Worm (Caenorhabditis elegans): ENCODE results near the gene Y75B8A.13.
A peak's percentile ranks its signal among the peaks of the same experiment; 100 is the strongest.
"Not testable (repeated sequence)": the region's sequence is repeated elsewhere in the genome, so short reads cannot be mapped to it uniquely, and the experiment has no call there.

The Y75B8A.13 gene

ce11 chrIII:12186111-12186510 lies 29.4 kb downstream of the Y75B8A.13 start, which contains the start of gene lury-1:
lury-1 (plus strand) TSS chrIII:12186411.
- TF ChIP-seq lsy-2 (tag; optimal IDR thresholded peaks at IDR 0.05): no peak
- no peak for TF ChIP-seq zip-8 (tag; optimal IDR thresholded peaks at IDR 0.05)
- TF ChIP-seq mls-2 (tag; optimal IDR thresholded peaks at IDR 0.05): no peak
- no peak for TF ChIP-seq ceh-43 (GFP tag; optimal IDR thresholded peaks at IDR 0.05)
- TF ChIP-seq unc-62 (GFP tag; optimal IDR thresholded peaks at IDR 0.05): no peak
- no peak for TF ChIP-seq snpc-4 (tag; optimal IDR thresholded peaks at IDR 0.05)
- TF ChIP-seq mep-1 (tag; optimal IDR thresholded peaks at IDR 0.05): no peak
- TF ChIP-seq lin-32 (GFP tag; optimal IDR thresholded peaks at IDR 0.05): no peak
- TF ChIP-seq nhr-237 (tag; optimal IDR thresholded peaks at IDR 0.05): no peak
- TF ChIP-seq ceh-39 (tag; optimal IDR thresholded peaks at IDR 0.05): no peak

ce11 chrIII:12182919-12183318 lies 32.6 kb downstream of the Y75B8A.13 start, which contains the start of gene Y75B8A.10:
Y75B8A.10 (minus strand) TSS chrIII:12183019.
- TF ChIP-seq lin-13 (tag; optimal IDR thresholded peaks at IDR 0.05): no peak
- no peak for TF ChIP-seq elt-1 (tag; optimal IDR thresholded peaks at IDR 0.05; ENCODE audit: borderline replicate concordance, insufficient read depth)
- TF ChIP-seq bed-3 (GFP tag; optimal IDR thresholded peaks at IDR 0.05): no peak
- TF ChIP-seq unc-39 (tag; optimal IDR thresholded peaks at IDR 0.05): no peak
- no peak for TF ChIP-seq pha-4 (tag; optimal IDR thresholded peaks at IDR 0.05)
- TF ChIP-seq mls-2 (tag; optimal IDR thresholded peaks at IDR 0.05): no peak
- TF ChIP-seq hlh-1 (tag; optimal IDR thresholded peaks at IDR 0.05): no peak
- no peak for TF ChIP-seq ces-1 (GFP tag; optimal IDR thresholded peaks at IDR 0.05)
- no peak for TF ChIP-seq snpc-4 (tag; optimal IDR thresholded peaks at IDR 0.05)

ce11 chrIII:12178121-12178520 lies 37.4 kb downstream of the Y75B8A.13 start:
- TF ChIP-seq sem-2 (GFP tag; optimal IDR thresholded peaks at IDR 0.05) (no peak), cnd-1 (tag; optimal IDR thresholded peaks at IDR 0.05) (no peak), ztf-11 (tag; optimal IDR thresholded peaks at IDR 0.05) (no peak), ceh-39 (tag; optimal IDR thresholded peaks at IDR 0.05) (no peak), lin-32 (GFP tag; optimal IDR thresholded peaks at IDR 0.05) (no peak), unc-62 (GFP tag; optimal IDR thresholded peaks at IDR 0.05) (no peak), ceh-43 (GFP tag; optimal IDR thresholded peaks at IDR 0.05) (no peak), sptf-1 (tag; optimal IDR thresholded peaks at IDR 0.05) (no peak), lin-13 (tag; optimal IDR thresholded peaks at IDR 0.05) (no peak), nhr-2 (tag; optimal IDR thresholded peaks at IDR 0.05) (no peak), drap-1 (GFP tag; optimal IDR thresholded peaks at IDR 0.05) (no peak), unc-39 (tag; optimal IDR thresholded peaks at IDR 0.05) (no peak), nhr-237 (tag; optimal IDR thresholded peaks at IDR 0.05) (no peak), zip-8 (tag; optimal IDR thresholded peaks at IDR 0.05) (no peak), ceh-83 (GFP tag; optimal IDR thresholded peaks at IDR 0.05) (no peak), elt-3 (tag; optimal IDR thresholded peaks at IDR 0.05) (no peak), bed-3 (GFP tag; optimal IDR thresholded peaks at IDR 0.05) (no peak), mab-5 (tag; optimal IDR thresholded peaks at IDR 0.05) (no peak), nhr-12 (tag; optimal IDR thresholded peaks at IDR 0.05) (no peak), ham-2 (GFP tag; optimal IDR thresholded peaks at IDR 0.05) (peak; percentile 58), elt-1 (tag; optimal IDR thresholded peaks at IDR 0.05; ENCODE audit: borderline replicate concordance, insufficient read depth) (no peak), tbx-8 (GFP tag; optimal IDR thresholded peaks at IDR 0.05) (no peak), nhr-28 (tag; optimal IDR thresholded peaks at IDR 0.05) (no peak), flh-1 (GFP tag; optimal IDR thresholded peaks at IDR 0.05) (no peak), M03D4.4 (tag; optimal IDR thresholded peaks at IDR 0.05) (no peak), mls-2 (tag; optimal IDR thresholded peaks at IDR 0.05) (no peak), nhr-76 (tag; optimal IDR thresholded peaks at IDR 0.05) (no peak), ces-1 (GFP tag; optimal IDR thresholded peaks at IDR 0.05) (no peak), pha-4 (tag; optimal IDR thresholded peaks at IDR 0.05) (peak; percentile 68), mep-1 (tag; optimal IDR thresholded peaks at IDR 0.05) (peak; percentile 53), lsy-2 (tag; optimal IDR thresholded peaks at IDR 0.05) (no peak), hlh-1 (tag; optimal IDR thresholded peaks at IDR 0.05) (peak; percentile 2), unc-120 (tag; optimal IDR thresholded peaks at IDR 0.05; ENCODE audit: poor library complexity, severe bottlenecking) (peak; percentile 34), snpc-4 (tag; optimal IDR thresholded peaks at IDR 0.05) (no peak), blmp-1 (tag; optimal IDR thresholded peaks at IDR 0.05) (peak; percentile 53)

ce11 chrIII:12177145-12177544 lies 38.4 kb downstream of the Y75B8A.13 start, which contains the start of gene gly-11:
gly-11 (minus strand) TSS chrIII:12177245.
- TF ChIP-seq nhr-76 (tag; optimal IDR thresholded peaks at IDR 0.05); ztf-11 (tag; optimal IDR thresholded peaks at IDR 0.05); lin-32 (GFP tag; optimal IDR thresholded peaks at IDR 0.05): not testable (repeated sequence)

Data from whole organism, mixed stage, embryonic.